Worm (Caenorhabditis elegans) whole organism, L1 larva: ENCODE measurements around the gene F59A6.10.

Experiments used
- C04F5.9 ChIP-seq: sonication (generic microtip); optimal IDR thresholded peaks from 2 replicates; lab custom pipeline; 2016; ENCODE audit warnings: missing genetic modification characterization, missing compliant biosample characterization
- C16A3.4 ChIP-seq: fragments of 150-350 bp; optimal IDR thresholded peaks from 2 replicates; lab custom pipeline; 2014; ENCODE audit warnings: missing biosample characterization, missing genetic modification characterization
- F16B12.6 ChIP-seq: fragments of 150-350 bp; optimal IDR thresholded peaks from 2 replicates; lab custom pipeline; 2014; ENCODE audit warnings: missing biosample characterization, missing genetic modification characterization
- alr-1 ChIP-seq: fragments of 200-800 bp; sonication (Bioruptor generic); optimal IDR thresholded peaks from 2 replicates; lab custom pipeline; 2018; ENCODE audit warnings: borderline replicate concordance, mild to moderate bottlenecking, missing genetic modification characterization, missing compliant biosample characterization
- ama-1 ChIP-seq: fragments of 150-350 bp; optimal IDR thresholded peaks from 2 replicates; lab custom pipeline; 2014
- blmp-1 ChIP-seq: fragments of 150-350 bp; optimal IDR thresholded peaks from 2 replicates; lab custom pipeline; 2014; ENCODE audit warnings: missing biosample characterization, missing genetic modification characterization
- ces-1 ChIP-seq: fragments of 150-350 bp; optimal IDR thresholded peaks from 2 replicates; lab custom pipeline; 2014; ENCODE audit warnings: missing biosample characterization, missing genetic modification reagents, missing genetic modification characterization
- efl-1 ChIP-seq, 4 experiments: fragments of 150-350 bp; optimal IDR thresholded peaks in 3 of 4; peaks in 1 of 4; 1 replicate in 1 of 4; 2 replicates in 3 of 4; lab custom pipeline; 2014; ENCODE audit warnings: missing biosample characterization in 2 of 4, missing genetic modification characterization in 2 of 4, missing genetic modification reagents in 2 of 4
- egl-13 ChIP-seq: sonication (generic microtip); optimal IDR thresholded peaks from 2 replicates; lab custom pipeline; 2016; ENCODE audit warnings: missing genotype, missing genetic modification reagents, missing genetic modification characterization, missing compliant biosample characterization
- fos-1 ChIP-seq: fragments of 150-350 bp; optimal IDR thresholded peaks from 2 replicates; lab custom pipeline; 2014; ENCODE audit warnings: missing biosample characterization, missing genetic modification characterization
- irx-1 ChIP-seq: sonication (generic microtip); optimal IDR thresholded peaks from 2 replicates; lab custom pipeline; 2016; ENCODE audit warnings: missing genetic modification characterization, missing compliant biosample characterization
- isw-1 ChIP-seq: fragments of 200-800 bp; sonication (Bioruptor generic); IDR thresholded peaks from 2 replicates; pipeline ENCODE4 v1.3.6; 2022; ENCODE audit warnings: missing genetic modification characterization, missing compliant biosample characterization
- lin-13 ChIP-seq: fragments of 150-350 bp; optimal IDR thresholded peaks from 2 replicates; lab custom pipeline; 2014; ENCODE audit warnings: missing biosample characterization, missing genetic modification reagents, missing genetic modification characterization
- lin-14 ChIP-seq: fragments of 200-800 bp; sonication (Bioruptor generic); optimal IDR thresholded peaks from 2 replicates; lab custom pipeline; 2018; ENCODE audit warnings: mild to moderate bottlenecking, missing genetic modification characterization, moderate library complexity, missing compliant biosample characterization
- lin-15B ChIP-seq: fragments of 150-350 bp; sonication (generic microtip); optimal IDR thresholded peaks from 3 replicates; lab custom pipeline; 2014; ENCODE audit warnings: missing biosample characterization, missing genetic modification characterization
- lin-35 ChIP-seq, 2 experiments: fragments of 150-350 bp; optimal IDR thresholded peaks; 2 replicates each; lab custom pipeline; 2014; ENCODE audit warnings: missing biosample characterization in 2 of 2, missing genetic modification characterization in 2 of 2, missing genetic modification reagents in 2 of 2
- lin-39 ChIP-seq: fragments of 150-350 bp; optimal IDR thresholded peaks from 2 replicates; lab custom pipeline; 2014; ENCODE audit warnings: missing biosample characterization, missing genetic modification reagents, missing genetic modification characterization
- lir-3 ChIP-seq: sonication (generic microtip); optimal IDR thresholded peaks from 2 replicates; lab custom pipeline; 2016; ENCODE audit warnings: mild to moderate bottlenecking, missing genetic modification characterization, moderate library complexity, missing compliant biosample characterization; ENCODE audit not compliant: poor library complexity
- lsy-2 ChIP-seq, 2 experiments: fragments of 150-350 bp; optimal IDR thresholded peaks; 2 replicates each; lab custom pipeline; 2014; ENCODE audit warnings: missing biosample characterization in 2 of 2, missing genetic modification characterization in 2 of 2
- mab-9 ChIP-seq: fragments of 200-800 bp; sonication (Bioruptor generic); IDR thresholded peaks from 2 replicates; pipeline ENCODE4 v1.3.6; 2022; ENCODE audit warnings: missing genetic modification reagents, missing genetic modification characterization, missing compliant biosample characterization
- mef-2 ChIP-seq: fragments of 150-350 bp; optimal IDR thresholded peaks from 2 replicates; lab custom pipeline; 2014; ENCODE audit warnings: missing biosample characterization, missing genetic modification characterization
- mep-1 ChIP-seq: fragments of 150-350 bp; optimal IDR thresholded peaks from 2 replicates; lab custom pipeline; 2014; ENCODE audit warnings: missing biosample characterization, missing genetic modification characterization
- nhr-11 ChIP-seq: fragments of 150-350 bp; optimal IDR thresholded peaks from 2 replicates; lab custom pipeline; 2014; ENCODE audit warnings: missing biosample characterization, missing genetic modification characterization
- nhr-19 ChIP-seq: fragments of 200-800 bp; sonication (Bioruptor generic); conservative IDR thresholded peaks from 2 replicates; pipeline ENCODE4 v1.3.6; 2022; ENCODE audit warnings: missing genetic modification characterization, missing compliant biosample characterization
- nhr-20 ChIP-seq: sonication (generic microtip); optimal IDR thresholded peaks from 2 replicates; lab custom pipeline; 2016; ENCODE audit warnings: mild to moderate bottlenecking, missing genetic modification characterization, missing compliant biosample characterization
- nhr-237 ChIP-seq: fragments of 150-350 bp; optimal IDR thresholded peaks from 2 replicates; lab custom pipeline; 2014; ENCODE audit warnings: missing biosample characterization, missing genetic modification characterization
- nhr-47 ChIP-seq: sonication (generic microtip); optimal IDR thresholded peaks from 2 replicates; lab custom pipeline; 2016; ENCODE audit warnings: mild to moderate bottlenecking, missing genetic modification characterization, moderate library complexity, missing compliant biosample characterization
- nhr-71 ChIP-seq: sonication (generic microtip); optimal IDR thresholded peaks from 2 replicates; lab custom pipeline; 2016; ENCODE audit warnings: mild to moderate bottlenecking, missing genetic modification characterization, moderate library complexity, missing compliant biosample characterization
- nhr-77 ChIP-seq: fragments of 150-350 bp; optimal IDR thresholded peaks from 2 replicates; lab custom pipeline; 2014; ENCODE audit warnings: missing biosample characterization, missing genetic modification characterization
- nhr-90 ChIP-seq: sonication (generic microtip); optimal IDR thresholded peaks from 2 replicates; lab custom pipeline; 2016; ENCODE audit warnings: mild to moderate bottlenecking, missing genetic modification characterization, missing compliant biosample characterization; ENCODE audit not compliant: poor library complexity
- pqm-1 ChIP-seq: sonication (generic microtip); optimal IDR thresholded peaks from 3 replicates; lab custom pipeline; 2017; ENCODE audit warnings: missing biosample characterization, missing genetic modification characterization
- rnt-1 ChIP-seq: sonication (generic microtip); optimal IDR thresholded peaks from 2 replicates; lab custom pipeline; 2016; ENCODE audit warnings: mild to moderate bottlenecking, missing genetic modification characterization, moderate library complexity, missing compliant biosample characterization
- skn-1 ChIP-seq: fragments of 150-350 bp; optimal IDR thresholded peaks from 2 replicates; lab custom pipeline; 2014; ENCODE audit warnings: missing biosample characterization, missing genetic modification characterization
- sox-4 ChIP-seq: sonication (generic microtip); optimal IDR thresholded peaks from 2 replicates; lab custom pipeline; 2016; ENCODE audit warnings: missing genetic modification characterization, missing compliant biosample characterization
- sptf-1 ChIP-seq: fragments of 150-350 bp; optimal IDR thresholded peaks from 2 replicates; lab custom pipeline; 2014; ENCODE audit warnings: missing biosample characterization, missing genetic modification characterization
- sup-37 ChIP-seq: fragments of 200-800 bp; sonication (Bioruptor generic); optimal IDR thresholded peaks from 2 replicates; lab custom pipeline; 2018; ENCODE audit warnings: mild to moderate bottlenecking, missing genetic modification characterization, missing compliant biosample characterization
- swsn-7 ChIP-seq: sonication (generic microtip); optimal IDR thresholded peaks from 2 replicates; lab custom pipeline; 2016; ENCODE audit warnings: missing genetic modification characterization, missing compliant biosample characterization
- tbx-2 ChIP-seq: sonication (generic microtip); optimal IDR thresholded peaks from 2 replicates; lab custom pipeline; 2016; ENCODE audit warnings: missing genetic modification characterization, missing compliant biosample characterization
- unc-62 ChIP-seq: fragments of 150-350 bp; optimal IDR thresholded peaks from 2 replicates; lab custom pipeline; 2014; ENCODE audit warnings: missing biosample characterization, missing genetic modification reagents, missing genetic modification characterization
- vab-15 ChIP-seq: sonication (generic microtip); optimal IDR thresholded peaks from 2 replicates; lab custom pipeline; 2017; ENCODE audit warnings: missing genotype, mild to moderate bottlenecking, missing genetic modification characterization, missing compliant biosample characterization
- xbp-1 ChIP-seq: sonication (generic microtip); optimal IDR thresholded peaks from 2 replicates; lab custom pipeline; 2016; ENCODE audit warnings: missing genetic modification characterization, missing compliant biosample characterization
- zip-4 ChIP-seq: fragments of 200-800 bp; sonication (Bioruptor generic); optimal IDR thresholded peaks from 2 replicates; lab custom pipeline; 2018; ENCODE audit warnings: mild to moderate bottlenecking, missing genetic modification characterization, moderate library complexity, missing compliant biosample characterization
- ztf-11 ChIP-seq, 2 experiments: sonication (generic microtip); optimal IDR thresholded peaks; 2 replicates each; lab custom pipeline; 2016 to 2017; ENCODE audit warnings: missing genetic modification characterization in 2 of 2, missing biosample characterization in 1 of 2, missing compliant biosample characterization in 1 of 2

F59A6.10 gene

DNA sequence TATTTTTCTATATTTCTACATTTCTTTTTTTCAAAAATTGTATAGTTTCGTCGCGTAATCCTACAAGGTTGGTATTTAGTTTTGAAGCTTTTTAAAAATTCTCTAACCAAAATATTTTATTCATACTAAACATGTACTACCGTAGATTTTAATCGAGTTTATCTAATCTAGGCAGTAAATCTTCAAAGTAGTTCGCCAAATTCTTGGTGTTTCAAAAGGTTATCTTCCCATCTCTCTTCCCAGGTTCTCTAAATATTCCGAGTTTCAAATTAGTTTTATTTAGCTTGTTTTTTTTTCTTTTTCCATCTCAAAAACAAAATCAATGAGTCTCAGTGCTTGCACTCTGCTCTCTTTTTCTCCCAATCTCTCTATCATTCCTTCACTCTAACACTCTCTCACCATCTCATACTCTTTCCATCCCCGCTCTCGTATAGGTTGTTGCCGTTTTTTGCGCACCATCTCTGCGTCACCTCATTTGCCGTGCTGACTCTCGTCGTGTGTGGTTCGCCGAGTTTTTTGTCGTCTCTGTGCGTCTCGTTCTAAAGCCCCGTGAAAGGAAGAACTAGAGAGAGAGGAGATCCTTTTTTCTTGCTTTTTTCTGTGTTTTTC lies 13.3 kb downstream of the F59A6.10 start (continued):
- TF ChIP-seq nhr-71 = peak; percentile 81
- TF ChIP-seq pqm-1 (tag; lab: Kevin White, UChicago) = no peak
- TF ChIP-seq mab-9 (GFP tag; lab: Robert Waterston, UW) = peak; percentile 18; the same call in 1 of the 2 replicates
- TF ChIP-seq sox-4 (tag; lab: Kevin White, UChicago) = no peak
- TF ChIP-seq blmp-1 (tag; lab: Kevin White, UChicago) = peak; percentile 20
- TF ChIP-seq alr-1 (tag; lab: Kevin White, UChicago) = no peak
- peak; percentile 22 for TF ChIP-seq F16B12.6
- peak; percentile 19 for TF ChIP-seq ama-1
- peak; percentile 27 for TF ChIP-seq mep-1 (tag; lab: Kevin White, UChicago)
- TF ChIP-seq lin-13 (GFP tag; lab: Kevin White, UChicago) = peak; percentile 15
- TF ChIP-seq rnt-1 (tag; lab: Kevin White, UChicago) = peak; percentile 47
- TF ChIP-seq swsn-7 (tag; lab: Kevin White, UChicago) = peak; percentile 69
- TF ChIP-seq irx-1 = peak; percentile 49
- TF ChIP-seq lin-35 (GFP tag; optimal IDR thresholded peaks at IDR 0.05; lab: Kevin White, UChicago) = peak; percentile 66 to 70
- TF ChIP-seq ztf-11 (tag; optimal IDR thresholded peaks at IDR 0.05; lab: Kevin White, UChicago) = peak in 1 of 2 experiments; percentile 12
- peak; percentile 26 for TF ChIP-seq lir-3 (tag; lab: Kevin White, UChicago)
- TF ChIP-seq isw-1 (GFP tag; lab: Robert Waterston, UW) = peak; percentile 61
- TF ChIP-seq lin-15B (tag; lab: Kevin White, UChicago) = no peak
- TF ChIP-seq nhr-237 = no peak
- TF ChIP-seq nhr-19 (GFP tag; lab: Robert Waterston, UW) = peak; percentile 40
- TF ChIP-seq skn-1 (tag; lab: Kevin White, UChicago) = peak; percentile 65
- peak; percentile 35 for TF ChIP-seq nhr-90
- no peak for TF ChIP-seq vab-15 (tag; lab: Kevin White, UChicago)
- TF ChIP-seq fos-1 (tag; lab: Kevin White, UChicago) = peak; percentile 14
- TF ChIP-seq nhr-47 (tag; lab: Kevin White, UChicago) = peak; percentile 67
- peak; percentile 58 for TF ChIP-seq nhr-20
- peak; percentile 72 to 79 for TF ChIP-seq efl-1 (optimal IDR thresholded peaks at IDR 0.05; lab: Kevin White, UChicago)
- peak; percentile 28 to 92 for TF ChIP-seq efl-1 (GFP tag; optimal IDR thresholded peaks at IDR 0.05 in 1 of 2; lab: Kevin White, UChicago)
- peak; percentile 48 for TF ChIP-seq egl-13 (tag; lab: Kevin White, UChicago)
- peak; percentile 38 for TF ChIP-seq xbp-1 (tag; lab: Kevin White, UChicago)
- no peak for TF ChIP-seq sup-37
- TF ChIP-seq nhr-77 (tag; lab: Kevin White, UChicago) = peak; percentile 16
- no peak for TF ChIP-seq lin-39 (tag; lab: Kevin White, UChicago)
- TF ChIP-seq unc-62 (GFP tag; lab: Kevin White, UChicago) = no peak
- TF ChIP-seq C04F5.9 (tag; lab: Kevin White, UChicago) = no peak
- TF ChIP-seq C16A3.4 (tag; lab: Kevin White, UChicago) = peak; percentile 11
- no peak for TF ChIP-seq mef-2
- peak; percentile 67 for TF ChIP-seq tbx-2 (tag; lab: Kevin White, UChicago)
- no peak for TF ChIP-seq sptf-1
- TF ChIP-seq lin-14 = peak; percentile 93
- no peak for TF ChIP-seq ces-1 (GFP tag; lab: Kevin White, UChicago)
- no peak for TF ChIP-seq zip-4 (GFP tag; lab: Kevin White, UChicago)
- no peak for TF ChIP-seq nhr-11 (tag; lab: Kevin White, UChicago)
- peak; percentile 67 to 76 for TF ChIP-seq lsy-2 (tag; optimal IDR thresholded peaks at IDR 0.05; lab: Kevin White, UChicago)
- TF ChIP-seq, all 84 proteins: peak for 43
